Worm (Caenorhabditis elegans): ENCODE data around the gene elpc-4.

elpc-4 gene

DNA sequence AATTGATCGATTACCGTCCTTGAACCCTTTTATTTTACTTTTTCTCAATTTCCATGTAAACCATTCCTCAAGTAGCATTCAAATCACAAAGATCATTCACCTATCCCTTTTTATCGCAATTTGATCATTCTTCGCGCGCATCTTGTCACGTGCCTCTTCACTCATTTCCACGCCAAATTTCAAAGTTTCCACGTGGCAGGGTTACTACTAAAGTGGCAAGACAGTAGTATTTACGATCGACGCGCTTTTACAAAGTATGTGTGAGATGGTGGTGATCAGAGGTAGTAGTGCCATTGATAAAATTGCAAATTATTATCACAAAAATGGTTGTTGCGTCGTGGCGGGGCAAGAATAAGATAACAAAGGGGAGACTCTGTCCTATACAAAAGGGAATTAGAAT, 11.6 kb downstream of the elpc-4 start (continued):
- TF ChIP-seq daf-16 (GFP tag; optimal IDR thresholded peaks at IDR 0.05) (no peak), daf-16 (tag; optimal IDR thresholded peaks at IDR 0.05) (no peak), F49E8.2 (tag; optimal IDR thresholded peaks at IDR 0.05; ENCODE audit: borderline replicate concordance) (no peak), dve-1 (tag; optimal IDR thresholded peaks at IDR 0.05; ENCODE audit: insufficient read depth) (peak; percentile 80), mep-1 (tag; optimal IDR thresholded peaks at IDR 0.05) (peak; percentile 70), egl-43 (GFP tag; IDR thresholded peaks at IDR 0.05) (no peak), nhr-77 (tag; optimal IDR thresholded peaks at IDR 0.05) (peak; percentile 37), egl-27 (tag; optimal IDR thresholded peaks at IDR 0.05) (no peak), ceh-28 (tag; optimal IDR thresholded peaks at IDR 0.05) (no peak), nhr-76 (tag; optimal IDR thresholded peaks at IDR 0.05) (no peak), Y105C5A.15 (GFP tag; IDR thresholded peaks at IDR 0.05) (no peak), php-3 (GFP tag; IDR thresholded peaks at IDR 0.05) (no peak), sdz-12 (GFP tag; optimal IDR thresholded peaks at IDR 0.05) (no peak), T20F7.1 (GFP tag; optimal IDR thresholded peaks at IDR 0.05) (no peak), zfp-3 (GFP tag; conservative IDR thresholded peaks at IDR 0.05) (no peak), spr-3 (GFP tag; optimal IDR thresholded peaks at IDR 0.05) (no peak), mdl-1 (tag; optimal IDR thresholded peaks at IDR 0.05) (peak; percentile 32 to 89), zip-2 (tag; optimal IDR thresholded peaks at IDR 0.05) (no peak), ZK337.2 (GFP tag; IDR thresholded peaks at IDR 0.05) (no peak), zfp-2 (tag; optimal IDR thresholded peaks at IDR 0.05) (no peak), daf-19 (GFP tag; conservative IDR thresholded peaks at IDR 0.05) (no peak), aha-1 (tag) (peak; percentile 98), F37D6.2 (tag; optimal IDR thresholded peaks at IDR 0.05) (no peak), gei-8 (GFP tag; optimal IDR thresholded peaks at IDR 0.05) (peak; percentile 45), tra-1 (GFP tag; IDR thresholded peaks at IDR 0.05) (peak; percentile 67), madf-9 (GFP tag; conservative IDR thresholded peaks at IDR 0.05) (no peak), T26A8.4 (GFP tag; IDR thresholded peaks at IDR 0.05) (no peak), mdt-29 (GFP tag; IDR thresholded peaks at IDR 0.05) (no peak), unc-62 (GFP tag; optimal IDR thresholded peaks at IDR 0.05 in 1 of 2) (peak in 1 of 2 experiments; percentile 94), unc-62 (tag; optimal IDR thresholded peaks at IDR 0.05) (no peak), hmg-1.1 (GFP tag; IDR thresholded peaks at IDR 0.05) (no peak), set-16 (GFP tag; IDR thresholded peaks at IDR 0.05) (no peak), saeg-2 (GFP tag; IDR thresholded peaks at IDR 0.05) (no peak), fkh-10 (GFP tag; optimal IDR thresholded peaks at IDR 0.05) (no peak), mes-2 (tag; optimal IDR thresholded peaks at IDR 0.05; ENCODE audit: poor library complexity, severe bottlenecking) (peak; percentile 40), ctbp-1 (GFP tag; IDR thresholded peaks at IDR 0.05) (no peak), dmd-6 (GFP tag; IDR thresholded peaks at IDR 0.05) (peak; percentile 83), hlh-30 (tag; optimal IDR thresholded peaks at IDR 0.05; ENCODE audit: insufficient read depth) (peak; percentile 78), arid-1 (GFP tag; conservative IDR thresholded peaks at IDR 0.05) (no peak), nhr-42 (GFP tag; IDR thresholded peaks at IDR 0.05) (no peak), nhr-111 (GFP tag; optimal IDR thresholded peaks at IDR 0.05) (no peak), pqm-1 (tag; optimal IDR thresholded peaks at IDR 0.05) (peak; percentile 49), D1046.2 (GFP tag; IDR thresholded peaks at IDR 0.05) (no peak), attf-4 (tag; optimal IDR thresholded peaks at IDR 0.05) (no peak), hlh-11 (tag; optimal IDR thresholded peaks at IDR 0.05) (peak; percentile 83), mxl-3 (GFP tag; optimal IDR thresholded peaks at IDR 0.05) (peak; percentile 92), dmd-8 (GFP tag; IDR thresholded peaks at IDR 0.05) (no peak), mxl-2 (GFP tag; conservative IDR thresholded peaks at IDR 0.05) (no peak), lin-29 (GFP tag; IDR thresholded peaks at IDR 0.05) (no peak), daf-8 (GFP tag; IDR thresholded peaks at IDR 0.05) (no peak), lin-38 (GFP tag; IDR thresholded peaks at IDR 0.05) (no peak), fos-1 (tag; optimal IDR thresholded peaks at IDR 0.05) (no peak), unc-39 (tag; optimal IDR thresholded peaks at IDR 0.05) (no peak)

Measured in whole organism, L4 larva.